Fruit fly (Drosophila melanogaster) whole organism, embryonic: ENCODE measurements around the gene CG11975.

Experiments
- Ada2b ChIP-seq: fragments of 200-800 bp; sonication (Bioruptor generic); IDR thresholded peaks from 2 replicates; pipeline ENCODE4 v1.3.6; 2022; ENCODE audit warnings: missing biosample characterization, missing genetic modification characterization
- Blimp-1 ChIP-seq: fragments of 200-800 bp; sonication (Bioruptor generic); optimal IDR thresholded peaks from 3 replicates; lab custom pipeline; 2018; ENCODE audit warnings: missing biosample characterization, missing genetic modification characterization, mild to moderate bottlenecking, moderate library complexity, missing genetic modification reagents
- BtbVII ChIP-seq: fragments of 200-800 bp; sonication (Bioruptor generic); optimal IDR thresholded peaks from 3 replicates; lab custom pipeline; 2017; ENCODE audit warnings: missing biosample characterization, mild to moderate bottlenecking, missing genetic modification characterization
- C15 ChIP-seq: fragments of 200-800 bp; sonication (Bioruptor generic); IDR thresholded peaks from 3 replicates; pipeline ENCODE4 v1.3.6; 2022; ENCODE audit warnings: missing biosample characterization, missing genetic modification characterization
- CG10267 ChIP-seq: fragments of 200-800 bp; sonication (Bioruptor generic); optimal IDR thresholded peaks from 2 replicates; lab custom pipeline; 2018; ENCODE audit warnings: missing biosample characterization, mild to moderate bottlenecking, missing genetic modification characterization, moderate library complexity
- CG10431 ChIP-seq: fragments of 200-800 bp; sonication (Bioruptor generic); optimal IDR thresholded peaks from 3 replicates; lab custom pipeline; 2018; ENCODE audit warnings: missing biosample characterization, mild to moderate bottlenecking, missing genetic modification characterization
- CG10565 ChIP-seq: fragments of 200-800 bp; sonication (Bioruptor generic); optimal IDR thresholded peaks from 3 replicates; lab custom pipeline; 2016; ENCODE audit warnings: missing biosample characterization, mild to moderate bottlenecking, missing genetic modification characterization
- CG12071 ChIP-seq: fragments of 200-800 bp; sonication (Bioruptor generic); optimal IDR thresholded peaks from 3 replicates; lab custom pipeline; 2018; ENCODE audit warnings: missing biosample characterization, mild to moderate bottlenecking, missing genetic modification characterization
- CG13287 ChIP-seq: fragments of 200-800 bp; sonication (Bioruptor generic); IDR thresholded peaks from 2 replicates; pipeline ENCODE4 v1.3.6; 2022; ENCODE audit warnings: missing biosample characterization, missing genetic modification characterization; ENCODE audit not compliant: partially characterized antibody
- CG14965 ChIP-seq: fragments of 200-800 bp; sonication (Bioruptor generic); optimal IDR thresholded peaks from 2 replicates; lab custom pipeline; 2016; ENCODE audit warnings: missing biosample characterization, missing genetic modification characterization, borderline replicate concordance
- CG16815 ChIP-seq: fragments of 200-800 bp; sonication (Bioruptor generic); optimal IDR thresholded peaks from 3 replicates; lab custom pipeline; 2017; ENCODE audit warnings: missing biosample characterization, mild to moderate bottlenecking, missing genetic modification characterization
- CG16863 ChIP-seq: fragments of 200-800 bp; sonication (Bioruptor generic); optimal IDR thresholded peaks from 3 replicates; lab custom pipeline; 2016; ENCODE audit warnings: missing biosample characterization, missing genetic modification characterization
- CG17829 ChIP-seq: fragments of 200-800 bp; optimal IDR thresholded peaks from 2 replicates; lab custom pipeline; 2019; ENCODE audit warnings: missing biosample characterization, mild to moderate bottlenecking, missing genetic modification characterization, moderate library complexity
- CG18476 ChIP-seq: fragments of 200-800 bp; sonication (Bioruptor generic); optimal IDR thresholded peaks from 2 replicates; lab custom pipeline; 2016; ENCODE audit warnings: missing biosample characterization, mild to moderate bottlenecking, missing genetic modification characterization
- CG2116 ChIP-seq: fragments of 200-800 bp; sonication (Bioruptor generic); optimal IDR thresholded peaks from 3 replicates; lab custom pipeline; 2018; ENCODE audit warnings: missing biosample characterization, mild to moderate bottlenecking, missing genetic modification characterization
- CG30020 ChIP-seq: fragments of 200-800 bp; optimal IDR thresholded peaks from 2 replicates; lab custom pipeline; 2019; ENCODE audit warnings: missing biosample characterization, mild to moderate bottlenecking, missing genetic modification characterization, moderate library complexity
- CG31388 ChIP-seq: fragments of 200-800 bp; sonication (Bioruptor generic); optimal IDR thresholded peaks from 2 replicates; lab custom pipeline; 2016; ENCODE audit warnings: missing biosample characterization, missing genetic modification characterization
- CG43689 ChIP-seq: fragments of 200-800 bp; sonication (Bioruptor generic); IDR thresholded peaks from 2 replicates; pipeline ENCODE4 v1.3.6; 2022; ENCODE audit warnings: missing biosample characterization, missing genetic modification characterization
- CG4854 ChIP-seq: fragments of 200-800 bp; sonication (Bioruptor generic); optimal IDR thresholded peaks from 2 replicates; lab custom pipeline; 2016; ENCODE audit warnings: missing biosample characterization, missing genetic modification characterization, inconsistent platforms
- CG5953 ChIP-seq: fragments of 200-800 bp; sonication (Bioruptor generic); IDR thresholded peaks from 2 replicates; pipeline ENCODE4 v1.3.6; 2022; ENCODE audit warnings: missing biosample characterization, missing genetic modification characterization
- CG6791 ChIP-seq: fragments of 200-800 bp; sonication (Bioruptor generic); IDR thresholded peaks from 3 replicates; pipeline ENCODE4 v1.3.6; 2022; ENCODE audit warnings: missing biosample characterization, missing genetic modification characterization; ENCODE audit not compliant: partially characterized antibody
- CG8944 ChIP-seq: fragments of 200-800 bp; sonication (Bioruptor generic); optimal IDR thresholded peaks from 3 replicates; lab custom pipeline; 2016; ENCODE audit warnings: missing biosample characterization, missing genetic modification characterization
- CG9437 ChIP-seq: fragments of 200-800 bp; sonication (Bioruptor generic); optimal IDR thresholded peaks from 2 replicates; lab custom pipeline; 2018; ENCODE audit warnings: missing biosample characterization, mild to moderate bottlenecking, missing genetic modification characterization
- Dfd ChIP-seq, 2 experiments: fragments of >200 bp; optimal IDR thresholded peaks; 2 replicates each; lab custom pipeline; 2017; ENCODE audit warnings: missing biosample characterization in 2 of 2, missing genetic modification characterization in 2 of 2
- Dip3 ChIP-seq: fragments of 200-800 bp; sonication (Bioruptor generic); optimal IDR thresholded peaks from 3 replicates; lab custom pipeline; 2016; ENCODE audit warnings: missing biosample characterization, missing genetic modification characterization
- Eip74EF ChIP-seq, 2 experiments: fragments of 200-800 bp in 1 of 2; fragments of >200 bp in 1 of 2; sonication (Bioruptor generic) in 1 of 2; optimal IDR thresholded peaks; 2 replicates each; lab custom pipeline; 2017 to 2019; ENCODE audit warnings: missing biosample characterization in 2 of 2, missing genetic modification characterization in 2 of 2, mild to moderate bottlenecking in 1 of 2, moderate library complexity in 1 of 2
- Fer2 ChIP-seq: fragments of 200-800 bp; sonication (Bioruptor generic); optimal IDR thresholded peaks from 2 replicates; lab custom pipeline; 2018; ENCODE audit warnings: missing biosample characterization, mild to moderate bottlenecking, missing genetic modification characterization, moderate library complexity
- GATAe ChIP-seq: fragments of 200-800 bp; sonication (Bioruptor generic); conservative IDR thresholded peaks from 2 replicates; pipeline ENCODE4 v1.3.6; 2022; ENCODE audit warnings: missing biosample characterization, missing genetic modification characterization
- Gug ChIP-seq: fragments of 200-800 bp; sonication (Bioruptor generic); IDR thresholded peaks from 4 replicates; pipeline ENCODE4 v1.3.6; 2022; ENCODE audit warnings: missing biosample characterization, missing genetic modification characterization
- HmgZ ChIP-seq: fragments of 200-800 bp; sonication (Bioruptor generic); optimal IDR thresholded peaks from 2 replicates; lab custom pipeline; 2018; ENCODE audit warnings: missing biosample characterization, mild to moderate bottlenecking, missing genetic modification characterization
- Lpt ChIP-seq: fragments of >200 bp; optimal IDR thresholded peaks from 2 replicates; lab custom pipeline; 2018; ENCODE audit warnings: missing biosample characterization, missing genetic modification characterization
- MESR4 ChIP-seq: fragments of 200-800 bp; sonication (Bioruptor generic); optimal IDR thresholded peaks from 2 replicates; lab custom pipeline; 2018; ENCODE audit warnings: missing biosample characterization, mild to moderate bottlenecking, missing genetic modification characterization, moderate library complexity
- Myb ChIP-seq: fragments of 200-800 bp; sonication (Bioruptor generic); optimal IDR thresholded peaks from 2 replicates; lab custom pipeline; 2016; ENCODE audit warnings: missing biosample characterization, missing genetic modification characterization
- Rx ChIP-seq: fragments of 200-800 bp; sonication (Bioruptor generic); IDR thresholded peaks from 2 replicates; pipeline ENCODE4 v1.3.6; 2022; ENCODE audit warnings: missing biosample characterization, missing genetic modification characterization
- Sry-δ ChIP-seq: fragments of 200-800 bp; sonication (Bioruptor generic); optimal IDR thresholded peaks from 2 replicates; lab custom pipeline; 2016; ENCODE audit warnings: missing biosample characterization, missing genetic modification characterization
- btn ChIP-seq: fragments of 200-800 bp; sonication (Bioruptor generic); optimal IDR thresholded peaks from 2 replicates; lab custom pipeline; 2016; ENCODE audit warnings: missing biosample characterization, missing genetic modification characterization
- crol ChIP-seq: fragments of 200-800 bp; sonication (Bioruptor generic); IDR thresholded peaks from 2 replicates; pipeline ENCODE4 v1.3.6; 2022; ENCODE audit warnings: missing biosample characterization, missing genetic modification characterization
- exex ChIP-seq: fragments of 200-800 bp; sonication (Bioruptor generic); optimal IDR thresholded peaks from 4 replicates; lab custom pipeline; 2018; ENCODE audit warnings: missing biosample characterization, mild to moderate bottlenecking, missing genetic modification characterization, moderate library complexity
- gce ChIP-seq: fragments of 200-800 bp; sonication (Bioruptor generic); IDR thresholded peaks from 3 replicates; pipeline ENCODE4 v1.3.6; 2022; ENCODE audit warnings: missing biosample characterization, missing genetic modification characterization
- gfzf ChIP-seq: fragments of 200-800 bp; sonication (Bioruptor generic); optimal IDR thresholded peaks from 2 replicates; lab custom pipeline; 2016; ENCODE audit warnings: missing biosample characterization, mild to moderate bottlenecking, missing genetic modification characterization, moderate library complexity
- klu ChIP-seq: fragments of 200-800 bp; sonication (Bioruptor generic); IDR thresholded peaks from 2 replicates; pipeline ENCODE4 v1.3.6; 2022; ENCODE audit warnings: missing biosample characterization, missing genetic modification characterization
- lov ChIP-seq, 2 experiments: fragments of 200-800 bp in 1 of 2; fragments of >200 bp in 1 of 2; sonication (Bioruptor generic) in 1 of 2; IDR thresholded peaks in 1 of 2; optimal IDR thresholded peaks in 1 of 2; 2 replicates in 1 of 2; 3 replicates in 1 of 2; pipeline versions ENCODE4 v1.3.6 to Lab custom; 2017 to 2022; ENCODE audit warnings: missing biosample characterization in 1 of 2, missing genetic modification characterization in 1 of 2
- nau ChIP-seq: fragments of 200-800 bp; sonication (Bioruptor generic); optimal IDR thresholded peaks from 3 replicates; lab custom pipeline; 2017; ENCODE audit warnings: missing biosample characterization, mild to moderate bottlenecking, missing genetic modification characterization, missing genetic modification reagents
- pzg ChIP-seq: fragments of 200-800 bp; sonication (Bioruptor generic); optimal IDR thresholded peaks from 3 replicates; lab custom pipeline; 2018; ENCODE audit warnings: missing biosample characterization, mild to moderate bottlenecking, missing genetic modification characterization, moderate library complexity
- sens ChIP-seq: fragments of 200-800 bp; sonication (Bioruptor generic); peaks from one replicate; lab custom pipeline; 2016; ENCODE audit warnings: missing biosample characterization, missing genetic modification characterization
- seq ChIP-seq: fragments of 200-800 bp; sonication (Bioruptor generic); IDR thresholded peaks from 2 replicates; pipeline ENCODE4 v1.3.6; 2022; ENCODE audit warnings: missing biosample characterization, missing genetic modification characterization
- tll ChIP-seq, 2 experiments: fragments of 200-800 bp in 1 of 2; fragments of >200 bp in 1 of 2; sonication (Bioruptor generic) in 1 of 2; optimal IDR thresholded peaks; 2 replicates each; lab custom pipeline; 2017 to 2019; ENCODE audit warnings: missing biosample characterization in 2 of 2, missing genetic modification characterization in 2 of 2, mild to moderate bottlenecking in 1 of 2, moderate library complexity in 1 of 2
- trem ChIP-seq: fragments of 200-800 bp; optimal IDR thresholded peaks from 3 replicates; lab custom pipeline; 2019; ENCODE audit warnings: missing biosample characterization, mild to moderate bottlenecking, missing genetic modification characterization, moderate library complexity
- unpg ChIP-seq: fragments of 200-800 bp; sonication (Bioruptor generic); optimal IDR thresholded peaks from 3 replicates; lab custom pipeline; 2018; ENCODE audit warnings: missing biosample characterization, mild to moderate bottlenecking, missing genetic modification characterization, moderate library complexity
- vvl ChIP-seq: fragments of 200-800 bp; sonication (Bioruptor generic); IDR thresholded peaks from 2 replicates; pipeline ENCODE4 v1.3.6; 2022; ENCODE audit warnings: missing biosample characterization, missing genetic modification characterization
- wek ChIP-seq: fragments of 200-800 bp; sonication (Bioruptor generic); optimal IDR thresholded peaks from 3 replicates; lab custom pipeline; 2018; ENCODE audit warnings: missing biosample characterization, mild to moderate bottlenecking, missing genetic modification characterization, moderate library complexity

The CG11975 gene

dm6 chr3R:9006129-9006528 lies 13.1 kb downstream of the CG11975 start, which contains the start of the genes Prosbeta3 and Iru (continued):
- TF ChIP-seq unpg (GFP tag; lab: Kevin White, UChicago) (no peak), gce (no peak), trem (tag; lab: Kevin White, UChicago) (peak; percentile 78), pzg (GFP tag; lab: Kevin White, UChicago) (peak; percentile 80), Ada2b (GFP tag; lab: Robert Waterston, UW) (no peak), CG17829 (tag; lab: Kevin White, UChicago) (peak; percentile 42), CG43689 (no peak), CG14965 (GFP tag; lab: Kevin White, UChicago) (no peak), CG4854 (GFP tag; lab: Kevin White, UChicago) (no peak), CG6791 (GFP tag; lab: Robert Waterston, UW) (no peak), CG8944 (GFP tag; lab: Kevin White, UChicago) (no peak), CG16815 (GFP tag; lab: Kevin White, UChicago) (no peak), CG2116 (GFP tag; lab: Kevin White, UChicago) (peak; percentile 27), CG12071 (no peak), Eip74EF (GFP tag; optimal IDR thresholded peaks at IDR 0.05; lab: Kevin White, UChicago) (no peak), CG13287 (no peak), Blimp-1 (GFP tag; lab: Kevin White, UChicago) (no peak), CG30020 (peak; percentile 47), Myb (peak; percentile 51), MESR4 (GFP tag; lab: Kevin White, UChicago) (no peak), Sry-δ (GFP tag; lab: Kevin White, UChicago) (peak; percentile 24), CG9437 (GFP tag; lab: Kevin White, UChicago) (no peak), CG31388 (GFP tag; lab: Kevin White, UChicago) (no peak), nau (GFP tag; lab: Kevin White, UChicago) (no peak), Lpt (GFP tag; lab: Kevin White, UChicago) (no peak), Gug (GFP tag; lab: Robert Waterston, UW) (no peak), GATAe (GFP tag; lab: Robert Waterston, UW) (no peak), seq (GFP tag; lab: Robert Waterston, UW) (no peak), Fer2 (no peak), CG10565 (GFP tag; lab: Kevin White, UChicago) (no peak), tll (GFP tag; optimal IDR thresholded peaks at IDR 0.05; lab: Kevin White, UChicago) (peak in 1 of 2 experiments; percentile 85), crol (GFP tag; lab: Robert Waterston, UW) (no peak), CG10431 (GFP tag; lab: Kevin White, UChicago) (no peak), btn (GFP tag; lab: Kevin White, UChicago) (no peak), wek (GFP tag; lab: Kevin White, UChicago) (no peak), CG18476 (GFP tag; lab: Kevin White, UChicago) (no peak), Dfd (GFP tag; optimal IDR thresholded peaks at IDR 0.05; lab: Kevin White, UChicago) (no peak), Rx (no peak), lov (optimal IDR thresholded peaks at IDR 0.05; lab: Kevin White, UChicago) (no peak), lov (GFP tag; IDR thresholded peaks at IDR 0.05; lab: Robert Waterston, UW) (no peak), vvl (no peak), gfzf (GFP tag; lab: Kevin White, UChicago) (peak; percentile 87), CG16863 (GFP tag; lab: Kevin White, UChicago) (no peak), CG10267 (tag; lab: Kevin White, UChicago) (peak; percentile 40), sens (GFP tag; lab: Kevin White, UChicago) (peak; percentile 86), klu (GFP tag; lab: Robert Waterston, UW) (no peak), C15 (GFP tag; lab: Robert Waterston, UW) (no peak), Dip3 (no peak), CG5953 (GFP tag; lab: Robert Waterston, UW) (no peak), HmgZ (tag; lab: Kevin White, UChicago) (peak; percentile 59), BtbVII (GFP tag; lab: Kevin White, UChicago) (no peak), exex (tag; lab: Kevin White, UChicago) (no peak)
